Fruit fly (Drosophila melanogaster) whole organism, wandering third instar larva: ENCODE measurements around the gene CG10581.

ENCODE experiments used
- Abd-B ChIP-seq: fragments of >200 bp; optimal IDR thresholded peaks from 2 replicates; lab custom pipeline; 2017; ENCODE audit warnings: missing biosample characterization, missing genetic modification characterization
- CG32264 ChIP-seq: fragments of 200-800 bp; sonication (Bioruptor generic); optimal IDR thresholded peaks from 2 replicates; lab custom pipeline; 2016; ENCODE audit warnings: missing biosample characterization, missing genetic modification characterization
- CG9705 ChIP-seq: fragments of 200-800 bp; sonication (Bioruptor generic); optimal IDR thresholded peaks from 2 replicates; lab custom pipeline; 2018; ENCODE audit warnings: missing biosample characterization, mild to moderate bottlenecking, missing genetic modification characterization
- CrebA ChIP-seq: fragments of 200-800 bp; sonication (Bioruptor generic); optimal IDR thresholded peaks from 2 replicates; lab custom pipeline; 2016; ENCODE audit warnings: missing biosample characterization, mild to moderate bottlenecking, missing genetic modification characterization, borderline replicate concordance
- Dfd ChIP-seq: fragments of >200 bp; optimal IDR thresholded peaks from 2 replicates; lab custom pipeline; 2017; ENCODE audit warnings: missing biosample characterization, missing genetic modification characterization
- Dif ChIP-seq: fragments of 200-275, 200-300 bp; sonication (Bioruptor generic); optimal IDR thresholded peaks from 2 replicates; lab custom pipeline; 2018; ENCODE audit warnings: missing biosample characterization, missing genetic modification characterization; ENCODE audit not compliant: partially characterized antibody
- GATAd ChIP-seq: sonication (Bioruptor generic); optimal IDR thresholded peaks from 2 replicates; lab custom pipeline; 2016; ENCODE audit warnings: missing biosample characterization, missing genetic modification characterization
- HLH106 ChIP-seq: fragments of 200-800 bp; optimal IDR thresholded peaks from 3 replicates; lab custom pipeline; 2019; ENCODE audit warnings: missing biosample characterization, mild to moderate bottlenecking, missing genetic modification characterization, moderate library complexity
- Hnf4 ChIP-seq: fragments of 200-800 bp; sonication (Bioruptor generic); optimal IDR thresholded peaks from 2 replicates; lab custom pipeline; 2016; ENCODE audit warnings: missing biosample characterization, mild to moderate bottlenecking, missing genetic modification characterization
- Hr78 ChIP-seq: fragments of >200 bp; optimal IDR thresholded peaks from 2 replicates; lab custom pipeline; 2017; ENCODE audit warnings: missing biosample characterization, missing genetic modification characterization
- Hr83 ChIP-seq: fragments of 200-300 bp; sonication (Bioruptor generic); optimal IDR thresholded peaks from 2 replicates; lab custom pipeline; 2016; ENCODE audit warnings: missing biosample characterization, mild to moderate bottlenecking, missing genetic modification characterization, moderate library complexity; ENCODE audit not compliant: poor library complexity, severe bottlenecking
- Jra ChIP-seq: sonication (Bioruptor generic); optimal IDR thresholded peaks from 2 replicates; lab custom pipeline; 2016; ENCODE audit warnings: missing biosample characterization, missing genetic modification characterization
- Mio ChIP-seq: sonication (Bioruptor generic); optimal IDR thresholded peaks from 2 replicates; lab custom pipeline; 2016; ENCODE audit warnings: missing biosample characterization, missing genetic modification characterization
- Myc ChIP-seq: fragments of >200 bp; optimal IDR thresholded peaks from 2 replicates; lab custom pipeline; 2017
- N ChIP-seq: fragments of >200 bp; optimal IDR thresholded peaks from 2 replicates; lab custom pipeline; 2018; ENCODE audit warnings: missing biosample characterization, missing external identifiers, missing genetic modification characterization
- OdsH ChIP-seq: fragments of 200-800 bp; sonication (Bioruptor generic); optimal IDR thresholded peaks from 2 replicates; lab custom pipeline; 2016; ENCODE audit warnings: missing biosample characterization, mild to moderate bottlenecking, missing genetic modification characterization
- Rel ChIP-seq, 2 experiments: fragments of 200-800 bp; sonication (Bioruptor generic) in 1 of 2; optimal IDR thresholded peaks; 2 replicates in 1 of 2; 3 replicates in 1 of 2; lab custom pipeline; 2016 to 2019; ENCODE audit warnings: mild to moderate bottlenecking in 2 of 2, missing biosample characterization in 2 of 2, missing genetic modification characterization in 2 of 2, moderate library complexity in 1 of 2
- Sp1 ChIP-seq: fragments of 200-800 bp; sonication (Bioruptor generic); optimal IDR thresholded peaks from 3 replicates; lab custom pipeline; 2019; ENCODE audit warnings: missing biosample characterization, mild to moderate bottlenecking, missing genetic modification characterization, moderate library complexity
- Vsx2 ChIP-seq: fragments of 200-300, 225-300 bp; sonication (Bioruptor generic); optimal IDR thresholded peaks from 2 replicates; lab custom pipeline; 2018; ENCODE audit warnings: missing biosample characterization, missing genetic modification characterization; ENCODE audit not compliant: partially characterized antibody
- br ChIP-seq: fragments of 200-800 bp; sonication (Bioruptor generic); optimal IDR thresholded peaks from 2 replicates; lab custom pipeline; 2016; ENCODE audit warnings: missing biosample characterization, missing genetic modification characterization
- brk ChIP-seq: fragments of 200-800 bp; sonication (Bioruptor generic); optimal IDR thresholded peaks from 2 replicates; lab custom pipeline; 2016; ENCODE audit warnings: missing biosample characterization, mild to moderate bottlenecking, missing genetic modification characterization
- dl ChIP-seq, 2 experiments: fragments of 175-275, 200-275 bp in 1 of 2; fragments of 200-275 bp in 1 of 2; sonication (Bioruptor generic); optimal IDR thresholded peaks; lab custom pipeline; 2018; ENCODE audit warnings: mild to moderate bottlenecking in 2 of 2, missing biosample characterization in 2 of 2, missing genetic modification characterization in 2 of 2, moderate library complexity in 2 of 2; ENCODE audit not compliant: partially characterized antibody in 2 of 2, insufficient read depth in 1 of 2
- dmrt93B ChIP-seq: fragments of 200-800 bp; sonication (Bioruptor generic); optimal IDR thresholded peaks from 2 replicates; lab custom pipeline; 2018; ENCODE audit warnings: missing biosample characterization, mild to moderate bottlenecking, missing genetic modification characterization
- dsf ChIP-seq: sonication (Bioruptor generic); optimal IDR thresholded peaks from 2 replicates; lab custom pipeline; 2016; ENCODE audit warnings: missing biosample characterization, missing genetic modification characterization, borderline replicate concordance
- ey ChIP-seq: fragments of 200-800 bp; sonication (Bioruptor generic); optimal IDR thresholded peaks from 2 replicates; lab custom pipeline; 2016; ENCODE audit warnings: missing biosample characterization, missing genetic modification characterization
- foxo ChIP-seq, 2 experiments: fragments of 200-800 bp; sonication (Bioruptor generic); optimal IDR thresholded peaks; 2 replicates in 1 of 2; 3 replicates in 1 of 2; lab custom pipeline; 2016 to 2017; ENCODE audit warnings: missing biosample characterization in 2 of 2, missing genetic modification characterization in 2 of 2
- fru ChIP-seq: fragments of 200-800 bp; sonication (Bioruptor generic); optimal IDR thresholded peaks from 3 replicates; lab custom pipeline; 2016; ENCODE audit warnings: missing biosample characterization, mild to moderate bottlenecking, missing genetic modification characterization
- h ChIP-seq: fragments of 200-800 bp; sonication (Bioruptor generic); optimal IDR thresholded peaks from 3 replicates; lab custom pipeline; 2016; ENCODE audit warnings: missing biosample characterization, mild to moderate bottlenecking, missing genetic modification characterization
- jim ChIP-seq: fragments of 175-275, 200-325 bp; sonication (Bioruptor generic); optimal IDR thresholded peaks from 2 replicates; lab custom pipeline; 2016; ENCODE audit warnings: missing biosample characterization, mild to moderate bottlenecking, missing genetic modification characterization
- lola ChIP-seq: fragments of >200 bp; optimal IDR thresholded peaks from 2 replicates; lab custom pipeline; 2017; ENCODE audit warnings: missing biosample characterization, missing genetic modification characterization
- pan ChIP-seq: fragments of >200 bp; optimal IDR thresholded peaks from 2 replicates; lab custom pipeline; 2017
- psq ChIP-seq: fragments of 200-800 bp; sonication (Bioruptor generic); optimal IDR thresholded peaks from 3 replicates; lab custom pipeline; 2017; ENCODE audit warnings: missing biosample characterization, mild to moderate bottlenecking, missing genetic modification characterization, moderate library complexity
- rgr ChIP-seq: fragments of 200-800 bp; sonication (Bioruptor generic); optimal IDR thresholded peaks from 3 replicates; lab custom pipeline; 2016; ENCODE audit warnings: missing biosample characterization, mild to moderate bottlenecking, missing genetic modification characterization
- sage ChIP-seq: fragments of 200-800 bp; sonication (Bioruptor generic); optimal IDR thresholded peaks from 2 replicates; lab custom pipeline; 2016; ENCODE audit warnings: missing biosample characterization, mild to moderate bottlenecking, missing genetic modification characterization
- sv ChIP-seq: fragments of 200-800 bp; sonication (Bioruptor generic); optimal IDR thresholded peaks from 3 replicates; lab custom pipeline; 2016; ENCODE audit warnings: missing biosample characterization, missing genetic modification characterization
- tai ChIP-seq: sonication (Bioruptor generic); optimal IDR thresholded peaks from 2 replicates; lab custom pipeline; 2016; ENCODE audit warnings: missing biosample characterization, missing genetic modification characterization
- usp ChIP-seq: fragments of >200 bp; optimal IDR thresholded peaks from 2 replicates; lab custom pipeline; 2017; ENCODE audit warnings: missing biosample characterization, missing genetic modification characterization
- woc ChIP-seq: sonication (Bioruptor generic); optimal IDR thresholded peaks from 2 replicates; lab custom pipeline; 2016; ENCODE audit warnings: missing biosample characterization, mild to moderate bottlenecking, missing genetic modification characterization

Gene CG10581

DNA sequence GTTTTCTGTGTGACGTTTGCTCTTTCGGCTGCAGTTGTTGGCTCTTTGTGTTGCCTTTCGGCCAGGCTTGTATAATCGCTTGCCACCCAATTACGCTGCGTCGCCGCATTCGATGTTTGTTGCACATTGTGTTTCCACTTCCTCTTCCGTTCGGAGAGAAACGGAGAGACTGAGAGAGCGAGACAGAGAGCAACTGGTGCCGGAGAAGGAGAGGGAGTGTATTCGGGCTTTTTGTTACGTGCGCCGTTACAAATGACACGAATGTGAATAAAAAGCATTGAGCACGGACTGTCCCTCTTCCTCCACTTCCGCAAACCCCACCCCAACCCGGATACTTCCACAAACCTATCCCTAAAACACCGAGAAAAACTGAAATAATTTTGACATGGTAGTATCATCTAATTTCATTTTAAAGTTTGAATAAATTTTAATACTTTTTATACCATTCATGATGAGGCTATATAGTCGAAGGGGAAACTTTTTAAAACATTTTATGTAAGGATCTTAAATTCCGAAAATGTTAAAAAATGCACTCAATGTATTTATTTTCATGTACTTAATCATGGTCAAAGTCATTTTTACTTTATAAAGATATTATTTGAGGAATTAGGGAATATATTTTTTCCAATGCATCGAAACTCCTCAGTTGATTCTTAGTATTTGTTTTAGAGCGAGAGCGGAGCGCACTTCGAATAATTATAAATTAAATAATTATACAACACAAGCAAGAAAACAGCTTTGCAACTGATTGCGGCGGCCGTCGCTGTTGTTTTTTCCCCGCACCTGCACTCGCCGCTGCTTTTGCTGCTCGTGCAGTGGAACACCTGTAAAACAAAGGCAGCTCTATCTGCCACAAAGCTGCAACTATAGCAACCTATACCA lies 26.4 kb upstream of the CG10581 start:
- TF ChIP-seq HLH106 (tag; lab: Kevin White, UChicago) (peak; percentile 56), lola (GFP tag; lab: Kevin White, UChicago) (no peak), dl (GFP tag; optimal IDR thresholded peaks at IDR 0.05; lab: Kevin White, UChicago; ENCODE audit: insufficient read depth in 1 of 2, partially characterized antibody in 2 of 2) (peak; percentile 32 to 38), ey (peak; percentile 32), fru (GFP tag; lab: Kevin White, UChicago) (peak; percentile 50), sage (GFP tag; lab: Kevin White, UChicago) (no peak), woc (GFP tag; lab: Kevin White, UChicago) (peak; percentile 12), psq (GFP tag; lab: Kevin White, UChicago) (peak; percentile 50), tai (GFP tag; lab: Kevin White, UChicago) (peak; percentile 47), brk (GFP tag; lab: Kevin White, UChicago) (no peak), Vsx2 (GFP tag; lab: Kevin White, UChicago) (no peak), Hr78 (GFP tag; lab: Kevin White, UChicago) (no peak), usp (GFP tag; lab: Kevin White, UChicago) (no peak), Dfd (GFP tag; lab: Kevin White, UChicago) (no peak), Hnf4 (GFP tag; lab: Kevin White, UChicago) (peak; percentile 19), Rel (GFP tag; optimal IDR thresholded peaks at IDR 0.05; lab: Kevin White, UChicago) (no peak), Rel (tag; optimal IDR thresholded peaks at IDR 0.05; lab: Kevin White, UChicago) (no peak), rgr (GFP tag; lab: Kevin White, UChicago) (peak; percentile 34), Dif (no peak), Mio (GFP tag; lab: Kevin White, UChicago) (no peak), dmrt93B (GFP tag; lab: Kevin White, UChicago) (peak; percentile 15), CrebA (GFP tag; lab: Kevin White, UChicago) (no peak), jim (GFP tag; lab: Kevin White, UChicago) (no peak), GATAd (GFP tag; lab: Kevin White, UChicago) (no peak), Hr83 (no peak), CG32264 (GFP tag; lab: Kevin White, UChicago) (no peak), br (GFP tag; lab: Kevin White, UChicago) (peak; percentile 14), Myc (no peak), Jra (no peak), dsf (GFP tag; lab: Kevin White, UChicago) (no peak), sv (GFP tag; lab: Kevin White, UChicago) (no peak), Sp1 (GFP tag; lab: Kevin White, UChicago) (peak; percentile 69), N (GFP tag; lab: Kevin White, UChicago) (no peak), foxo (GFP tag; optimal IDR thresholded peaks at IDR 0.05; lab: Kevin White, UChicago) (peak in 1 of 2 experiments; percentile 58), Abd-B (no peak), CG9705 (GFP tag; lab: Kevin White, UChicago) (no peak), pan (lab: Kevin White, UChicago) (no peak), OdsH (peak; percentile 54), h (peak; percentile 40)

DNA sequence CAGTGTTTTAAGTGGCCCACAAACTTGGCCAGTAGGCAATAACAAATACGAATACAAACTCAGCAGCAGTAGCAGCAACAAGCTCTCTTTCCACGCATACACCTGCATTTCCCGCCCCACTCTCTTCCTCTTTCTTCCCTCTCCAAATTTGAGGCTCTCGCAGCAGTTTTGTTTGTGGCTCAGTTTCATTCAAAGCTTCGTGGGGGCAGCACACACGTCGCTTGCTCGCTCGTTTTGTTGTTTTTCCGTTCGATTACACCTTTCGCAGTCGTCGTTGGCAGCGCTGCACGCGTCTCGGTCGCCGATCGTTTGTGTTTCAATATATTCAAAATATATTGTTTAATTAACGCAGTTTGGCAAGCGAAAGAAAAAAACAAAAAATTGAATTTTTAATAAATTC lies 24.6 kb upstream of the CG10581 start:
- no peak for TF ChIP-seq lola (GFP tag; lab: Kevin White, UChicago)
- peak; percentile 45 for TF ChIP-seq N (GFP tag; lab: Kevin White, UChicago)
- TF ChIP-seq rgr (GFP tag; lab: Kevin White, UChicago): peak; percentile 61
- peak; percentile 24 for TF ChIP-seq br (GFP tag; lab: Kevin White, UChicago)
- TF ChIP-seq Dfd (GFP tag; lab: Kevin White, UChicago): no peak
- TF ChIP-seq jim (GFP tag; lab: Kevin White, UChicago): peak; percentile 21
- peak; percentile 50 for TF ChIP-seq sage (GFP tag; lab: Kevin White, UChicago)
- TF ChIP-seq CG32264 (GFP tag; lab: Kevin White, UChicago): peak; percentile 15
- peak; percentile 75 for TF ChIP-seq fru (GFP tag; lab: Kevin White, UChicago)
- no peak for TF ChIP-seq Abd-B
- no peak for TF ChIP-seq dmrt93B (GFP tag; lab: Kevin White, UChicago)
- TF ChIP-seq psq (GFP tag; lab: Kevin White, UChicago): peak; percentile 38
- TF ChIP-seq h: peak; percentile 72
- TF ChIP-seq dsf (GFP tag; lab: Kevin White, UChicago): no peak
- peak; percentile 72 to 76 for TF ChIP-seq dl (GFP tag; optimal IDR thresholded peaks at IDR 0.05; lab: Kevin White, UChicago; ENCODE audit: insufficient read depth in 1 of 2, partially characterized antibody in 2 of 2)
- no peak for TF ChIP-seq brk (GFP tag; lab: Kevin White, UChicago)
- peak; percentile 35 for TF ChIP-seq ey
- no peak for TF ChIP-seq Rel (GFP tag; optimal IDR thresholded peaks at IDR 0.05; lab: Kevin White, UChicago)
- peak; percentile 81 for TF ChIP-seq Rel (tag; optimal IDR thresholded peaks at IDR 0.05; lab: Kevin White, UChicago)
- TF ChIP-seq foxo (GFP tag; optimal IDR thresholded peaks at IDR 0.05; lab: Kevin White, UChicago): peak in 1 of 2 experiments; percentile 29
- TF ChIP-seq usp (GFP tag; lab: Kevin White, UChicago): no peak
- TF ChIP-seq Jra: no peak
- TF ChIP-seq Dif: peak; percentile 81
- no peak for TF ChIP-seq pan (lab: Kevin White, UChicago)
- peak; percentile 54 for TF ChIP-seq Hnf4 (GFP tag; lab: Kevin White, UChicago)
- peak; percentile 8 for TF ChIP-seq HLH106 (tag; lab: Kevin White, UChicago)
- TF ChIP-seq woc (GFP tag; lab: Kevin White, UChicago): no peak
- no peak for TF ChIP-seq Myc
- TF ChIP-seq GATAd (GFP tag; lab: Kevin White, UChicago): no peak
- TF ChIP-seq CG9705 (GFP tag; lab: Kevin White, UChicago): no peak
- TF ChIP-seq Hr78 (GFP tag; lab: Kevin White, UChicago): no peak
- TF ChIP-seq CrebA (GFP tag; lab: Kevin White, UChicago): no peak
- TF ChIP-seq OdsH: peak; percentile 48
- TF ChIP-seq Sp1 (GFP tag; lab: Kevin White, UChicago): peak; percentile 27
- peak; percentile 71 for TF ChIP-seq Hr83
- TF ChIP-seq Vsx2 (GFP tag; lab: Kevin White, UChicago): peak; percentile 78
